Fruit fly (Drosophila melanogaster): ENCODE measurements around the gene Zmynd8.
A peak's percentile ranks its signal among the peaks of the same experiment; 100 is the strongest.

The Zmynd8 gene

DNA sequence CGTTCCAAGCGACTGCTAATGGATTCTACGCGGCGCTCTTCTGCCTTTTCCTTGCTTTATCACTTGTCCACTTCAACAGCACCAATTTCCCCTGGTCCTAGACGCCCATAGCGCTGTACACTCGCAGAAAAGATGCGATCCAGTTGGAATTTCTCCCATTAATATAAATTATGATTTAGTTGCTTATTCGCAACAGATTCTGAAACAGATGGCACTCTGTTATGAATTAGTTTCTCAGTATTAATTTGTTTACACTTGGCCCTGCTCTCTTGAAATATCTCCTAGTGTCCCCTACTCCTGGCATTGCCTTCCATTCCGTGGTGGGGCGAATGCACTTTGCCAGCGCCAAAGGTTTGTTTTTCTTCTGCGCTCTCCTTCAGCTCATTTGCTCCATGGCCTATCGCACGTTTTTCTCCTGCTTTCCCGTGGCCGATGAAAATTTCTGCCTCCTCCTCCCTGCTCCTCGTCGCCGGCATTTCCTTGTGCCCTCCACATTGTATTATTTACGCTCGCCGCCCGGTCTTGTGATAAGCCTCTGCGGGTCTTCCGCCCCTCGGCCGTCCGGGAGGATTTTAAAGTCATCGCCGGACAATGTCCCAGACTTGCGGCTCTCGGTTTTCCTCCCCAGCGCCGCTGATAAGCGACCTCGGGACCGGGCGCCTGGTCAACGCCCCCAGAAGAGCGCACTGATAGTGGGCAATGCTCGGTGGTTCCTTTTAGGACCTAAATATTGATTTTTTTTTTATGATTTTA, 37.1 kb downstream of the Zmynd8 start (continued):
- TF ChIP-seq tin (GFP tag; optimal IDR thresholded peaks at IDR 0.05): peak; percentile 54
- peak; percentile 52; the same call in 1 of the 2 replicates for TF ChIP-seq vvl (GFP tag; IDR thresholded peaks at IDR 0.05)
- TF ChIP-seq CG2712 (tag; optimal IDR thresholded peaks at IDR 0.05): peak; percentile 78
- peak; percentile 52; the same call in 1 of the 2 replicates for TF ChIP-seq CG4404 (GFP tag; IDR thresholded peaks at IDR 0.05)
- TF ChIP-seq CG12391 (tag; optimal IDR thresholded peaks at IDR 0.05): peak; percentile 8
- no peak for TF ChIP-seq HLH3B (GFP tag; IDR thresholded peaks at IDR 0.05)
- TF ChIP-seq CG32772 (GFP tag; IDR thresholded peaks at IDR 0.05): 0 out of 2 replicates have a peak, but pooled peaks have one; percentile 11
- peak; percentile 49; the same call in 1 of the 2 replicates for TF ChIP-seq Gsc (GFP tag; IDR thresholded peaks at IDR 0.05)
- 0 out of 3 replicates have a peak, but pooled peaks have one; percentile 38 for TF ChIP-seq CG11093 (GFP tag; IDR thresholded peaks at IDR 0.05)
- TF ChIP-seq mirr (GFP tag; optimal IDR thresholded peaks at IDR 0.05): no peak
- TF ChIP-seq fd3F (GFP tag; optimal IDR thresholded peaks at IDR 0.05): no peak
- peak; percentile 19 for TF ChIP-seq CG4424 (GFP tag; optimal IDR thresholded peaks at IDR 0.05)
- TF ChIP-seq CG6689 (GFP tag; IDR thresholded peaks at IDR 0.05): peak; percentile 63
- no peak for TF ChIP-seq cato (GFP tag; optimal IDR thresholded peaks at IDR 0.05; ENCODE audit: borderline replicate concordance)
- TF ChIP-seq H15 (GFP tag; IDR thresholded peaks at IDR 0.05): peak; percentile 35; the same call in 1 of the 3 replicates
- peak; percentile 10 for TF ChIP-seq pum (GFP tag; optimal IDR thresholded peaks at IDR 0.05)
- peak; percentile 82 for TF ChIP-seq ara (GFP tag; IDR thresholded peaks at IDR 0.05)
- TF ChIP-seq zfh1 (GFP tag; IDR thresholded peaks at IDR 0.05): peak; percentile 75
- no peak for TF ChIP-seq Side (GFP tag; optimal IDR thresholded peaks at IDR 0.05)
- TF ChIP-seq CG13894 (tag; optimal IDR thresholded peaks at IDR 0.05): no peak
- TF ChIP-seq Xrp1 (GFP tag; IDR thresholded peaks at IDR 0.05): peak; percentile 82
- TF ChIP-seq chif (GFP tag; optimal IDR thresholded peaks at IDR 0.05): peak; percentile 16 to 23
- no peak for TF ChIP-seq CG32767 (GFP tag; IDR thresholded peaks at IDR 0.05)
- 0 out of 3 replicates have a peak, but pooled peaks have one; percentile 9 for TF ChIP-seq row (GFP tag; IDR thresholded peaks at IDR 0.05)
- TF ChIP-seq CG14710 (tag; optimal IDR thresholded peaks at IDR 0.05): peak; percentile 49
- TF ChIP-seq zf30C (GFP tag; optimal IDR thresholded peaks at IDR 0.05): peak; percentile 28
- peak; percentile 77 for TF ChIP-seq sens (GFP tag)
- TF ChIP-seq CG1603 (tag; optimal IDR thresholded peaks at IDR 0.05): peak; percentile 39
- no peak for TF ChIP-seq Abd-B (GFP tag; optimal IDR thresholded peaks at IDR 0.05)
- peak; percentile 77 for TF ChIP-seq CG10959 (GFP tag; IDR thresholded peaks at IDR 0.05)
- TF ChIP-seq chn (GFP tag; optimal IDR thresholded peaks at IDR 0.05): no peak
- TF ChIP-seq CG17829 (tag; optimal IDR thresholded peaks at IDR 0.05): peak; percentile 77
- no peak for TF ChIP-seq slbo (GFP tag; IDR thresholded peaks at IDR 0.05)
- TF ChIP-seq CG12236 (GFP tag; optimal IDR thresholded peaks at IDR 0.05): no peak
- TF ChIP-seq CG14860 (GFP tag; IDR thresholded peaks at IDR 0.05; ENCODE audit: partially characterized antibody): no peak
- TF ChIP-seq fd96Cb (tag; optimal IDR thresholded peaks at IDR 0.05): peak; percentile 16
- peak; percentile 65; the same call in 1 of the 2 replicates for TF ChIP-seq CG8765 (GFP tag; IDR thresholded peaks at IDR 0.05)
- no peak for TF ChIP-seq CG43689 (GFP tag; IDR thresholded peaks at IDR 0.05)
- peak; percentile 56 for TF ChIP-seq CG10267 (tag; optimal IDR thresholded peaks at IDR 0.05)
- TF ChIP-seq sim (GFP tag; IDR thresholded peaks at IDR 0.05): 0 out of 2 replicates have a peak, but pooled peaks have one; percentile 35
- TF ChIP-seq pfk (GFP tag; optimal IDR thresholded peaks at IDR 0.05): peak; percentile 3
- no peak for TF ChIP-seq nmo (GFP tag; optimal IDR thresholded peaks at IDR 0.05)
- TF ChIP-seq CG16863 (GFP tag; optimal IDR thresholded peaks at IDR 0.05): no peak
- no peak for TF ChIP-seq CG14667 (GFP tag; IDR thresholded peaks at IDR 0.05)
- no peak for TF ChIP-seq disco-r (GFP tag; optimal IDR thresholded peaks at IDR 0.05)
- TF ChIP-seq CG17328 (GFP tag; IDR thresholded peaks at IDR 0.05): 0 out of 2 replicates have a peak, but pooled peaks have one; percentile 21
- no peak for TF ChIP-seq D (optimal IDR thresholded peaks at IDR 0.05)
- TF ChIP-seq D (GFP tag; optimal IDR thresholded peaks at IDR 0.05): peak; percentile 43
- no peak for TF ChIP-seq ase (GFP tag; IDR thresholded peaks at IDR 0.05)
- TF ChIP-seq Ptx1 (GFP tag; IDR thresholded peaks at IDR 0.05): peak; percentile 45; the same call in 1 of the 2 replicates

All from whole organism, embryonic.